Worm (Caenorhabditis elegans) whole organism, young adult: Measurements from ENCODE around the gene nccd-1.

Source experiments
- B0261.1 ChIP-seq: sonication (generic microtip); optimal IDR thresholded peaks from 2 replicates; lab custom pipeline; 2016; ENCODE audit warnings: mild to moderate bottlenecking, missing genetic modification characterization, moderate library complexity, missing compliant biosample characterization
- C17E4.6 ChIP-seq: fragments of 200-800 bp; sonication (Bioruptor generic); IDR thresholded peaks from 2 replicates; pipeline ENCODE4 v1.3.6; 2022; ENCODE audit warnings: missing genetic modification reagents, missing genetic modification characterization, missing compliant biosample characterization
- D2030.7 ChIP-seq: fragments of 200-800 bp; sonication (Bioruptor generic); IDR thresholded peaks from 2 replicates; pipeline ENCODE4 v1.3.6; 2022; ENCODE audit warnings: missing genetic modification reagents, missing genetic modification characterization, missing compliant biosample characterization
- F10E7.11 ChIP-seq: sonication (generic microtip); optimal IDR thresholded peaks from 2 replicates; lab custom pipeline; 2017; ENCODE audit warnings: mild to moderate bottlenecking, missing genetic modification characterization, moderate library complexity, missing compliant biosample characterization
- F22D6.2 ChIP-seq: sonication (generic microtip); optimal IDR thresholded peaks from 2 replicates; lab custom pipeline; 2016; ENCODE audit warnings: mild to moderate bottlenecking, missing genetic modification characterization, missing compliant biosample characterization
- F23B12.7 ChIP-seq: sonication (generic microtip); optimal IDR thresholded peaks from 2 replicates; lab custom pipeline; 2017; ENCODE audit warnings: missing genetic modification characterization, mild to moderate bottlenecking, missing compliant biosample characterization, antibody characterized with exemption, moderate library complexity; ENCODE audit not compliant: insufficient read depth
- F39B2.1 ChIP-seq: fragments of 200-800 bp; sonication (Bioruptor generic); IDR thresholded peaks from 2 replicates; pipeline ENCODE4 v1.3.6; 2022; ENCODE audit warnings: missing genetic modification reagents, missing genetic modification characterization, missing compliant biosample characterization
- F57A8.1 ChIP-seq: fragments of 200-800 bp; sonication (Bioruptor generic); optimal IDR thresholded peaks from 2 replicates; lab custom pipeline; 2018; ENCODE audit warnings: mild to moderate bottlenecking, missing genetic modification characterization, moderate library complexity, missing compliant biosample characterization
- Y53F4B.3 ChIP-seq: fragments of 200-800 bp; sonication (Bioruptor generic); IDR thresholded peaks from 2 replicates; pipeline ENCODE4 v1.3.6; 2022; ENCODE audit warnings: missing genetic modification reagents, missing genetic modification characterization, missing compliant biosample characterization
- Y67H2A.10 ChIP-seq: fragments of 200-800 bp; sonication (Bioruptor generic); conservative IDR thresholded peaks from 2 replicates; pipeline ENCODE4 v1.3.6; 2022; ENCODE audit warnings: missing genetic modification reagents, missing genetic modification characterization, missing compliant biosample characterization
- Y95B8A.8 ChIP-seq: fragments of 200-800 bp; sonication (Bioruptor generic); IDR thresholded peaks from 2 replicates; pipeline ENCODE4 v1.3.6; 2022; ENCODE audit warnings: missing genetic modification reagents, missing genetic modification characterization, missing compliant biosample characterization
- ZK185.1 ChIP-seq: sonication (generic microtip); optimal IDR thresholded peaks from 2 replicates; lab custom pipeline; 2016; ENCODE audit warnings: mild to moderate bottlenecking, missing genetic modification characterization, missing compliant biosample characterization; ENCODE audit not compliant: poor library complexity, severe bottlenecking
- ama-1 ChIP-seq, 3 experiments: fragments of 150-350 bp in 1 of 3; sonication (generic microtip) in 2 of 3; optimal IDR thresholded peaks; 2 replicates each; lab custom pipeline; 2014 to 2018; ENCODE audit warnings: missing biosample characterization in 2 of 3, missing genetic modification characterization in 2 of 3, missing genetic modification reagents in 2 of 3
- aptf-2 ChIP-seq: fragments of 200-800 bp; sonication (Bioruptor generic); conservative IDR thresholded peaks from 2 replicates; pipeline ENCODE4 v1.3.6; 2022; ENCODE audit warnings: missing genetic modification reagents, missing genetic modification characterization, missing compliant biosample characterization
- attf-6 ChIP-seq: fragments of 200-800 bp; sonication (Bioruptor generic); IDR thresholded peaks from 2 replicates; pipeline ENCODE4 v1.3.6; 2022; ENCODE audit warnings: missing genetic modification reagents, missing genetic modification characterization, missing compliant biosample characterization
- bed-1 ChIP-seq: fragments of 200-800 bp; sonication (Bioruptor generic); IDR thresholded peaks from 2 replicates; pipeline ENCODE4 v1.3.6; 2022; ENCODE audit warnings: missing genetic modification reagents, missing genetic modification characterization, missing compliant biosample characterization
- cebp-1 ChIP-seq, 2 experiments: fragments of 200-800 bp in 1 of 2; sonication (Bioruptor generic) in 1 of 2; sonication (generic microtip) in 1 of 2; IDR thresholded peaks in 1 of 2; optimal IDR thresholded peaks in 1 of 2; 2 replicates each; pipeline versions ENCODE4 v1.3.6 to Lab custom; 2017 to 2022; ENCODE audit warnings: missing compliant biosample characterization in 2 of 2, missing genetic modification characterization in 2 of 2, mild to moderate bottlenecking in 1 of 2, missing genetic modification reagents in 1 of 2, moderate library complexity in 1 of 2
- cebp-2 ChIP-seq: fragments of 200-800 bp; sonication (Bioruptor generic); IDR thresholded peaks from 2 replicates; pipeline ENCODE4 v1.3.6; 2022; ENCODE audit warnings: missing genetic modification characterization, missing compliant biosample characterization
- die-1 ChIP-seq: sonication (generic microtip); optimal IDR thresholded peaks from 2 replicates; lab custom pipeline; 2016; ENCODE audit warnings: missing genotype, mild to moderate bottlenecking, missing genetic modification characterization, missing compliant biosample characterization
- efl-1 ChIP-seq: fragments of 150-350 bp; optimal IDR thresholded peaks from 2 replicates; lab custom pipeline; 2014; ENCODE audit warnings: missing biosample characterization, missing genetic modification reagents, missing genetic modification characterization
- egrh-3 ChIP-seq: fragments of 200-800 bp; sonication (Bioruptor generic); IDR thresholded peaks from 2 replicates; pipeline ENCODE4 v1.3.6; 2022; ENCODE audit warnings: missing genetic modification reagents, missing genetic modification characterization, missing compliant biosample characterization
- ekl-4 ChIP-seq: fragments of 200-800 bp; sonication (Bioruptor generic); IDR thresholded peaks from 2 replicates; pipeline ENCODE4 v1.3.6; 2022; ENCODE audit warnings: missing genetic modification reagents, missing genetic modification characterization, missing compliant biosample characterization
- him-1 ChIP-seq: sonication (generic microtip); optimal IDR thresholded peaks from 2 replicates; lab custom pipeline; 2016; ENCODE audit warnings: missing genotype, missing genetic modification reagents, missing genetic modification characterization, missing compliant biosample characterization
- hmg-20 ChIP-seq: fragments of 200-800 bp; sonication (Bioruptor generic); IDR thresholded peaks from 2 replicates; pipeline ENCODE4 v1.3.6; 2022; ENCODE audit warnings: missing genetic modification reagents, missing genetic modification characterization, missing compliant biosample characterization
- hrde-1 ChIP-seq: sonication (generic microtip); optimal IDR thresholded peaks from 2 replicates; lab custom pipeline; 2016; ENCODE audit warnings: missing genetic modification characterization, mild to moderate bottlenecking, missing compliant biosample characterization, moderate library complexity, missing genotype, missing genetic modification reagents, borderline replicate concordance
- lin-35 ChIP-seq, 3 experiments: fragments of 150-350 bp in 2 of 3; sonication (generic microtip) in 1 of 3; optimal IDR thresholded peaks; 2 replicates each; lab custom pipeline; 2014 to 2018; ENCODE audit warnings: missing biosample characterization in 3 of 3, missing genetic modification characterization in 3 of 3, missing genetic modification reagents in 3 of 3
- lin-54 ChIP-seq: fragments of 200-800 bp; sonication (Bioruptor generic); optimal IDR thresholded peaks from 2 replicates; lab custom pipeline; 2018; ENCODE audit warnings: mild to moderate bottlenecking, missing genetic modification characterization, missing compliant biosample characterization
- lsl-1 ChIP-seq: fragments of 200-800 bp; sonication (Bioruptor generic); optimal IDR thresholded peaks from 2 replicates; lab custom pipeline; 2018; ENCODE audit warnings: mild to moderate bottlenecking, missing genetic modification characterization, moderate library complexity, missing compliant biosample characterization
- madf-10 ChIP-seq: sonication (generic microtip); optimal IDR thresholded peaks from 2 replicates; lab custom pipeline; 2016; ENCODE audit warnings: mild to moderate bottlenecking, missing genetic modification characterization, missing compliant biosample characterization
- mel-28 ChIP-seq: sonication (generic microtip); optimal IDR thresholded peaks from 2 replicates; lab custom pipeline; 2016; ENCODE audit warnings: borderline replicate concordance, mild to moderate bottlenecking, missing genetic modification characterization, missing compliant biosample characterization
- mes-4 ChIP-seq: sonication (generic microtip); optimal IDR thresholded peaks from 2 replicates; lab custom pipeline; 2016; ENCODE audit warnings: missing genotype, missing genetic modification characterization, missing compliant biosample characterization
- nhr-27 ChIP-seq: fragments of 200-800 bp; sonication (Bioruptor generic); optimal IDR thresholded peaks from 2 replicates; lab custom pipeline; 2018; ENCODE audit warnings: mild to moderate bottlenecking, missing genetic modification characterization, moderate library complexity, missing compliant biosample characterization
- pbrm-1 ChIP-seq: fragments of 200-800 bp; sonication (Bioruptor generic); IDR thresholded peaks from 2 replicates; pipeline ENCODE4 v1.3.6; 2022; ENCODE audit warnings: missing genetic modification reagents, missing genetic modification characterization, missing compliant biosample characterization
- rec-8 ChIP-seq, 2 experiments: sonication (generic microtip); optimal IDR thresholded peaks; 2 replicates each; lab custom pipeline; 2016; ENCODE audit warnings: mild to moderate bottlenecking in 2 of 2, missing genetic modification characterization in 2 of 2, missing genetic modification reagents in 2 of 2, missing genotype in 2 of 2, missing biosample characterization in 1 of 2, missing compliant biosample characterization in 1 of 2, moderate library complexity in 1 of 2
- sea-2 ChIP-seq: fragments of 200-800 bp; sonication (Bioruptor generic); IDR thresholded peaks from 2 replicates; pipeline ENCODE4 v1.3.6; 2022; ENCODE audit warnings: missing genetic modification characterization, missing compliant biosample characterization
- snpc-1.1 ChIP-seq: sonication (generic microtip); optimal IDR thresholded peaks from 2 replicates; lab custom pipeline; 2017; ENCODE audit warnings: missing genetic modification characterization, mild to moderate bottlenecking, missing compliant biosample characterization, antibody characterized with exemption, moderate library complexity, missing genotype, missing genetic modification reagents; ENCODE audit not compliant: insufficient read depth
- snpc-1.3 ChIP-seq: sonication (generic microtip); optimal IDR thresholded peaks from 2 replicates; lab custom pipeline; 2017; ENCODE audit warnings: missing genetic modification characterization, mild to moderate bottlenecking, missing compliant biosample characterization, antibody characterized with exemption, moderate library complexity, missing genotype, missing genetic modification reagents; ENCODE audit not compliant: insufficient read depth
- snpc-3.4 ChIP-seq: sonication (generic microtip); optimal IDR thresholded peaks from 2 replicates; lab custom pipeline; 2017; ENCODE audit warnings: missing genetic modification characterization, mild to moderate bottlenecking, missing compliant biosample characterization, antibody characterized with exemption, moderate library complexity, missing genotype, missing genetic modification reagents
- snpc-4 ChIP-seq, 5 experiments: fragments of 150-350 bp in 1 of 5; sonication (generic microtip) in 4 of 5; optimal IDR thresholded peaks; 2 replicates each; lab custom pipeline; 2014 to 2018; ENCODE audit warnings: missing genetic modification characterization in 5 of 5, missing biosample characterization in 3 of 5, antibody characterized with exemption in 2 of 5, mild to moderate bottlenecking in 2 of 5, missing compliant biosample characterization in 2 of 5, missing genotype in 2 of 5, moderate library complexity in 2 of 5, missing genetic modification reagents in 1 of 5
- tbp1 ChIP-seq: fragments of 200-800 bp; sonication (Bioruptor generic); optimal IDR thresholded peaks from 2 replicates; lab custom pipeline; 2018; ENCODE audit warnings: mild to moderate bottlenecking, missing genetic modification characterization, missing compliant biosample characterization
- tbx-9 ChIP-seq: sonication (generic microtip); optimal IDR thresholded peaks from 2 replicates; lab custom pipeline; 2016; ENCODE audit warnings: borderline replicate concordance, missing genetic modification characterization, inconsistent platforms, missing compliant biosample characterization
- unc-62 ChIP-seq: fragments of 150-350 bp; optimal IDR thresholded peaks from 2 replicates; lab custom pipeline; 2014; ENCODE audit warnings: missing biosample characterization, missing genetic modification reagents, missing genetic modification characterization
- ztf-18 ChIP-seq: sonication (generic microtip); optimal IDR thresholded peaks from 2 replicates; lab custom pipeline; 2016; ENCODE audit warnings: missing genotype, mild to moderate bottlenecking, missing genetic modification characterization, missing compliant biosample characterization
- ztf-26 ChIP-seq: sonication (generic microtip); optimal IDR thresholded peaks from 2 replicates; lab custom pipeline; 2017; ENCODE audit warnings: missing genetic modification characterization, missing compliant biosample characterization
- ztf-6 ChIP-seq: fragments of 200-800 bp; sonication (Bioruptor generic); IDR thresholded peaks from 2 replicates; pipeline ENCODE4 v1.3.6; 2022; ENCODE audit warnings: missing genetic modification reagents, missing genetic modification characterization, missing compliant biosample characterization

The nccd-1 gene

ce11 chrIV:16995425-16995824 lies 6.9 kb downstream of the nccd-1 start, which contains the start of gene rom-4 (continued):
- TF ChIP-seq madf-10 (tag; lab: Kevin White, UChicago) (peak; percentile 37), B0261.1 (tag; lab: Kevin White, UChicago) (no peak), snpc-3.4 (peak; percentile 53), hrde-1 (tag; lab: Kevin White, UChicago) (no peak), ztf-6 (no peak), ZK185.1 (tag; lab: Kevin White, UChicago) (peak; percentile 84), F10E7.11 (no peak), Y95B8A.8 (GFP tag; lab: Robert Waterston, UW) (no peak), lin-54 (GFP tag; lab: Kevin White, UChicago) (peak; percentile 95), efl-1 (GFP tag; lab: Kevin White, UChicago) (peak; percentile 79), hmg-20 (GFP tag; lab: Robert Waterston, UW) (no peak), ama-1 (optimal IDR thresholded peaks at IDR 0.05; lab: Kevin White, UChicago) (no peak), ama-1 (GFP tag; optimal IDR thresholded peaks at IDR 0.05; lab: Kevin White, UChicago) (no peak), him-1 (tag; lab: Kevin White, UChicago) (no peak), C17E4.6 (GFP tag; lab: Robert Waterston, UW) (no peak), attf-6 (peak; percentile 92), lsl-1 (GFP tag; lab: Kevin White, UChicago) (peak; percentile 49), ekl-4 (no peak), Y67H2A.10 (GFP tag; lab: Robert Waterston, UW) (0 out of 2 replicates have a peak, but pooled peaks have one; percentile 26), mel-28 (tag; lab: Kevin White, UChicago) (no peak), die-1 (tag; lab: Kevin White, UChicago) (no peak), ztf-18 (tag; lab: Kevin White, UChicago) (no peak), F22D6.2 (tag; lab: Kevin White, UChicago) (no peak), snpc-1.1 (tag; lab: Kevin White, UChicago) (no peak), egrh-3 (GFP tag; lab: Robert Waterston, UW) (no peak), mes-4 (tag; lab: Kevin White, UChicago) (no peak), F23B12.7 (tag; lab: Kevin White, UChicago) (peak; percentile 5), cebp-2 (GFP tag; lab: Robert Waterston, UW) (no peak), F57A8.1 (GFP tag; lab: Kevin White, UChicago) (no peak), bed-1 (no peak), unc-62 (GFP tag; lab: Kevin White, UChicago) (no peak), F39B2.1 (no peak), nhr-27 (no peak), sea-2 (GFP tag; lab: Robert Waterston, UW) (no peak), tbp1 (GFP tag; lab: Kevin White, UChicago) (peak; percentile 69), rec-8 (tag; optimal IDR thresholded peaks at IDR 0.05; lab: Kevin White, UChicago) (peak in 1 of 2 experiments; percentile 13), snpc-1.3 (tag; lab: Kevin White, UChicago) (peak; percentile 85), pbrm-1 (GFP tag; lab: Robert Waterston, UW) (no peak), snpc-4 (GFP tag; optimal IDR thresholded peaks at IDR 0.05; lab: Kevin White, UChicago) (peak; percentile 88), snpc-4 (tag; optimal IDR thresholded peaks at IDR 0.05; lab: Kevin White, UChicago) (peak; percentile 8 to 95 (median 92)), tbx-9 (no peak), cebp-1 (GFP tag; IDR thresholded peaks at IDR 0.05; lab: Robert Waterston, UW) (no peak), cebp-1 (tag; optimal IDR thresholded peaks at IDR 0.05; lab: Kevin White, UChicago) (no peak), Y53F4B.3 (GFP tag; lab: Robert Waterston, UW) (no peak), ztf-26 (no peak), aptf-2 (GFP tag; lab: Robert Waterston, UW) (no peak), lin-35 (GFP tag; optimal IDR thresholded peaks at IDR 0.05; lab: Kevin White, UChicago) (peak in 1 of 3 experiments; percentile 76), D2030.7 (peak; percentile 52; the same call in 1 of the 2 replicates)
